Worm (Caenorhabditis elegans): Measurements from ENCODE around the gene fat-2.

DNA sequence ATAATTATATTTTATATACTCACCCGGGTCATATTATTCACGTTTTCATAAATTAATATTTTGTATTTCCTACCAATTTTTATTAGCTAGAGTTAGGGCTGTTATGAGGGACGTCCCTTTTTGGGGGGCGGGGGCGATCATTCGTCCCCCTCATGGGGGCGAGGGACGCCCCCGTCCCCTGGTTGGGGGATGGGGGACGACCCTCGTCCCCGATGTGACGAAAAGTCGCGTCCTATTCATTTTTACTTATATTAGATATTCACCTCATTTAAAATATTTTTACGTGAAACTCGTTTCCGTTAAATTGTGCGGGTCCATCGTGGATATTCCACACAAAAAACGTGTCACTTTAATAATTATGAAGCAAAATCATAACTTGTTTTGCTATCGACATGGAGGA is 24.9 kb downstream of the fat-2 start, which contains the start of gene W02A2.12:
- TF ChIP-seq lir-3 (tag; optimal IDR thresholded peaks at IDR 0.05): no peak
- no peak for TF ChIP-seq unc-39 (tag; optimal IDR thresholded peaks at IDR 0.05)
- no peak for TF ChIP-seq F10B5.3 (tag; optimal IDR thresholded peaks at IDR 0.05)
- no peak for TF ChIP-seq mep-1 (tag; optimal IDR thresholded peaks at IDR 0.05)
- TF ChIP-seq vab-7 (GFP tag; IDR thresholded peaks at IDR 0.05): no peak
- TF ChIP-seq dve-1 (tag; optimal IDR thresholded peaks at IDR 0.05; ENCODE audit: insufficient read depth): no peak
- no peak for TF ChIP-seq ces-1 (GFP tag; optimal IDR thresholded peaks at IDR 0.05)
- no peak for TF ChIP-seq nhr-11 (tag; optimal IDR thresholded peaks at IDR 0.05)
- no peak for TF ChIP-seq dpl-1 (GFP tag; optimal IDR thresholded peaks at IDR 0.05)
- no peak for TF ChIP-seq unc-130 (GFP tag; optimal IDR thresholded peaks at IDR 0.05)

Measured in whole organism, L4 larva.